Fruit fly (Drosophila melanogaster) whole organism: ENCODE results near the gene rod.

Source experiments
- pan ChIP-seq: fragments of >200 bp; optimal IDR thresholded peaks from 2 replicates; lab custom pipeline; 2017
- psq ChIP-seq: fragments of >200 bp; optimal IDR thresholded peaks from 2 replicates; lab custom pipeline; 2017
- usp ChIP-seq: fragments of >200 bp; optimal IDR thresholded peaks from 2 replicates; lab custom pipeline; 2017; ENCODE audit warnings: missing biosample characterization, missing genetic modification characterization, mixed read lengths

- TF ChIP-seq pan (no peak), usp (GFP tag; lab: Kevin White, UChicago) (no peak), psq (no peak)
Observed at dm6 chr3R:31616001-31616400, 35.2 kb downstream of the rod start, which contains the start of the genes Mnat9 and CG1792.
